Worm (Caenorhabditis elegans): ENCODE measurements around the gene F46C5.1.

F46C5.1 gene

DNA sequence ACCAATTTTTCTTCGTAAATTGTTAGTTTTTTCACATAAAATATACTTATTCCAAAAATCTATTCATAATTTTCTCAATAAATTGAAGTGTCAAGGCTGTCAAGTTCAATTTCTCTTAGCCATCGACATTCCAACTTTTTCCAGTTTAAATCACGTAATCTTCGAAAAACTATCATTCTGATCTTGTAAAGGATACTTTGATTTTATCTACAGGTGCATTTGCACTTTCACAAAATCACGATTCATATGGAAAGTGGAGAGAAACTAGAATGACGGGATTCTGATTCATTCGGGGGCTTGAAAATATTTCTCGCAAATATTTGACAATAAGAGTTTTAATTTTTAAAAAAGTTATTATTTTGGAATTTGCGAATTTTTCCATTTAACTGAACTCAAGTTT lies 32.2 kb upstream of the F46C5.1 start (continued):
- no peak for TF ChIP-seq F39B2.1 (GFP tag; IDR thresholded peaks at IDR 0.05)
- TF ChIP-seq F23B12.7 (tag; optimal IDR thresholded peaks at IDR 0.05; ENCODE audit: insufficient read depth): no peak
- TF ChIP-seq nhr-90 (tag; optimal IDR thresholded peaks at IDR 0.05): no peak
- no peak for TF ChIP-seq Y67H2A.10 (GFP tag; conservative IDR thresholded peaks at IDR 0.05)
- no peak for TF ChIP-seq T26A5.8 (tag; optimal IDR thresholded peaks at IDR 0.05)
- TF ChIP-seq xnd-1 (tag; optimal IDR thresholded peaks at IDR 0.05): no peak

DNA sequence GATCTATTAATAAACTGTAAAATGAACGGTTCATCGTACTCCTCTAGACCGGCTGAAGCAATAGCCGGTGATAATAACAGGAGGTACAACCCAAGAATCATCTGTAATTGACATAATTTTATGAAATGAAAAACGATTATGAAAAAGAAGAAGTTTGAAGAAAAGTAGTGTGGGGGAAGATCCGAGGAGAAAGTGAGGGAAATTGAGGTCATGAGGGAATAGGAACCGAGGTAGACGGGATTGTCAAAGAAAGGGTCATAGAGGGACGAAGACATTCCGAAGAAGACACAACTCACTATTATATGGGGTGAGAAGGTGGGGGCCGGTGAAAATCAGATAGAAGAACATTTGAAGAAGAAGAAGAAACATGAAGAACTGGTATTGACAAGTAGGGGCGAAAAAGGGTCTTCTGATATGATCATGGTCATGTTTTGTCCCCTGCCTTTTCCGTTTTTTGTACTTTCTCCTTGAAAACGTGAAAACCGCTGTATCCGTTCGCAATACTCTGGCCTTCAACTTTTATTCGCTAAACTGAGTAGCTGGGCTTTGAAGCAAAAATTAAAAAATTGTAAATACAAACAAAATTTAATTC lies 31.1 kb upstream of the F46C5.1 start, which contains the start of gene oac-46:
Gene oac-46 (minus strand): TSS at position 101 of the 592 bp plus-strand sequence.
- no peak for TF ChIP-seq lin-26 (GFP tag; IDR thresholded peaks at IDR 0.05)
- no peak for TF ChIP-seq rpc-1 (optimal IDR thresholded peaks at IDR 0.05)
- TF ChIP-seq rpc-1 (tag; optimal IDR thresholded peaks at IDR 0.05): no peak

DNA sequence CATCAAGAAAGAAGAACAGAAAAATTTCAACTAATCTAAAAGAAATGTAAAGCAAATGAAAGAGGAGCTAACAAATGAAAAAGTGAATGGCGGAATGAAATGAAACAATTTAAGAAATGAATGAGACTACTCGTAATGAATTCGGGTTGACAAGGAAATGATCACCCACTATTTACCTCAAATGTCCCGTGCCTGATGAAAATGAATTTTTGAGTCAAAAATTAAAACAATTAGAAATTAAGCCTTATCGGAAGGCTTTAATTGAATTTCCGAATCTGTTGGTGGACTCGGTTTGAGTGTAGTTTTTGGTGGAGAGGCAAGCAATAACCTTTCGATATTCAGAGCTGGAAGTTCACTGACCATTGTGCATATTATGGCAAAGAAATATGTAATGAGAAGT lies 28.0 kb upstream of the F46C5.1 start:
- TF ChIP-seq sea-2 (GFP tag; IDR thresholded peaks at IDR 0.05): no peak
- TF ChIP-seq F57A8.1 (GFP tag; optimal IDR thresholded peaks at IDR 0.05): no peak
- no peak for TF ChIP-seq ekl-4 (GFP tag; IDR thresholded peaks at IDR 0.05)
- no peak for TF ChIP-seq atf-7 (tag; optimal IDR thresholded peaks at IDR 0.05)
- no peak for TF ChIP-seq ceh-58 (GFP tag; IDR thresholded peaks at IDR 0.05)
- no peak for TF ChIP-seq F33H1.4 (GFP tag; IDR thresholded peaks at IDR 0.05)
- TF ChIP-seq ztf-3 (GFP tag; optimal IDR thresholded peaks at IDR 0.05): no peak
- no peak for TF ChIP-seq hmg-1.2 (GFP tag; IDR thresholded peaks at IDR 0.05)
- TF ChIP-seq mes-4 (tag; optimal IDR thresholded peaks at IDR 0.05): no peak
- no peak for TF ChIP-seq tlf-1 (GFP tag; optimal IDR thresholded peaks at IDR 0.05)

DNA sequence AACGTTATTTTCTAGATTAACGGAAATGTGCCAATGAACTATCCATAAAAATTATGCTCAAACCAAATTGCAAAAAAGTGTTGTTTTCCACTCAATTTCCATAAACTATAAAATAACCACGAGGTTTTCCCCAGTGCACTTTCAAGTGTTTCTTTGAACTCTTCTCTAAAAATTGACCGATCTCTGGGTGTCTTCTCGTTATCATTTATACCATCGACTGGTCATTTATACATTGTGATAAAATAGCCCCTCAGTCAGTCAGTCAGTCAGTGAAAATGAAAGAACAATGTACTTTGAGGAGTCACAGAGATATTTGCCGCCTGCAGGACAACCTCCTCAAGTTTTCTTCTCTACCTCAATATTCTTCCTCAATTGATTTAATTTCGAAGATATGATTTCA lies 24.9 kb upstream of the F46C5.1 start:
- TF ChIP-seq madf-10 (tag; optimal IDR thresholded peaks at IDR 0.05) (no peak), lin-26 (GFP tag; IDR thresholded peaks at IDR 0.05) (no peak), tbp1 (GFP tag; optimal IDR thresholded peaks at IDR 0.05) (no peak), B0336.3 (GFP tag; IDR thresholded peaks at IDR 0.05) (no peak), him-1 (tag; optimal IDR thresholded peaks at IDR 0.05) (no peak), lag-1 (GFP tag; IDR thresholded peaks at IDR 0.05) (no peak), Y53F4B.3 (GFP tag; IDR thresholded peaks at IDR 0.05) (no peak), F23B12.7 (tag; optimal IDR thresholded peaks at IDR 0.05; ENCODE audit: insufficient read depth) (no peak), nhr-80 (tag; optimal IDR thresholded peaks at IDR 0.05) (no peak), ztf-25 (GFP tag; IDR thresholded peaks at IDR 0.05) (no peak), F55B11.4 (tag; optimal IDR thresholded peaks at IDR 0.05; ENCODE audit: borderline replicate concordance, insufficient read depth) (no peak)

DNA sequence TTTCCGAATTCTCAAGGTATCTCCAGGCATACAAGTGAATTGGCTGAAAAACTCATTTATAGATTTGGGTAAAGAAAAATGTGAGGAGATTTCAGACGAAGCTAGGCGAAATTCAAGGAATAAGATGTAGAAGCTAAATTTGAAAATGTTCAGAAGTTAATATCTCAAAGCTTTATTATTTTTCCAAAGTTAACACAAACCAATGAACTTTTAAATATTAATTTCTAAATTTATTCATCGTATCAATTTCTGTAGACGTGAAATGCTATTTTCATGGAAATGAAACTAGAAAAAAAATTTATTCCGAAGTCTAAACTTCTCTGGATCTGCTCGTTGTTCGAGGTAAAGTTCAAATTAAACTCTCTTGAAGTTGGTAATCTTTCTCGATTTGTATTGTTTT lies 24.3 kb upstream of the F46C5.1 start, which contains the start of gene agxt-1:
Gene agxt-1 (plus strand): TSS at position 301 of the 400 bp plus-strand sequence.
- TF ChIP-seq F49E8.2 (tag; optimal IDR thresholded peaks at IDR 0.05; ENCODE audit: insufficient read depth): no peak
- no peak for TF ChIP-seq egrh-3 (GFP tag; IDR thresholded peaks at IDR 0.05)
- TF ChIP-seq lin-26 (GFP tag; IDR thresholded peaks at IDR 0.05): no peak
- no peak for TF ChIP-seq D2030.7 (GFP tag; IDR thresholded peaks at IDR 0.05)
- TF ChIP-seq F22D6.2 (tag; optimal IDR thresholded peaks at IDR 0.05): no peak
- no peak for TF ChIP-seq snpc-1.1 (tag; optimal IDR thresholded peaks at IDR 0.05; ENCODE audit: insufficient read depth)
- TF ChIP-seq C17E4.6 (GFP tag; IDR thresholded peaks at IDR 0.05): no peak
- TF ChIP-seq B0035.1 (tag; optimal IDR thresholded peaks at IDR 0.05): no peak
- TF ChIP-seq mcd-1 (GFP tag; IDR thresholded peaks at IDR 0.05): no peak
- TF ChIP-seq snpc-4 (GFP tag; optimal IDR thresholded peaks at IDR 0.05): no peak
- TF ChIP-seq snpc-4 (tag; optimal IDR thresholded peaks at IDR 0.05): no peak
- no peak for TF ChIP-seq rpc-1 (optimal IDR thresholded peaks at IDR 0.05)
- no peak for TF ChIP-seq rpc-1 (tag; optimal IDR thresholded peaks at IDR 0.05)
- no peak for TF ChIP-seq mel-28 (tag; optimal IDR thresholded peaks at IDR 0.05; ENCODE audit: borderline replicate concordance)
- TF ChIP-seq unc-62 (GFP tag; optimal IDR thresholded peaks at IDR 0.05): no peak
- no peak for TF ChIP-seq let-607 (tag; optimal IDR thresholded peaks at IDR 0.05)
- no peak for TF ChIP-seq ztf-28 (GFP tag; IDR thresholded peaks at IDR 0.05)
- TF ChIP-seq tlf-1 (GFP tag; optimal IDR thresholded peaks at IDR 0.05): no peak
- no peak for TF ChIP-seq dpl-1 (GFP tag; optimal IDR thresholded peaks at IDR 0.05)

Data from whole organism, young adult.